Worm (Caenorhabditis elegans) whole organism, midembryonic: ENCODE results near the gene ras-1.

Source experiments
- T22C8.4 ChIP-seq: fragments of 200-800 bp; sonication (Bioruptor generic); IDR thresholded peaks from 2 replicates; pipeline ENCODE4 v1.3.6; 2022; ENCODE audit warnings: missing genetic modification characterization, missing compliant biosample characterization
- cog-1 ChIP-seq: sonication (generic microtip); optimal IDR thresholded peaks from 2 replicates; lab custom pipeline; 2016; ENCODE audit warnings: missing genetic modification characterization, missing compliant biosample characterization
- klf-2 ChIP-seq: fragments of 200-800 bp; sonication (Bioruptor generic); conservative IDR thresholded peaks from 2 replicates; pipeline ENCODE4 v1.3.6; 2022; ENCODE audit warnings: missing genetic modification reagents, missing genetic modification characterization, missing compliant biosample characterization
- med-1 ChIP-seq: sonication (generic microtip); optimal IDR thresholded peaks from 2 replicates; lab custom pipeline; 2017; ENCODE audit warnings: missing genetic modification characterization, mild to moderate bottlenecking, missing compliant biosample characterization, antibody characterized with exemption, missing genetic modification reagents; ENCODE audit not compliant: insufficient read depth
- ref-1 ChIP-seq: fragments of 200-800 bp; sonication (Bioruptor generic); conservative IDR thresholded peaks from 2 replicates; pipeline ENCODE4 v1.3.6; 2022; ENCODE audit warnings: missing genetic modification reagents, missing genetic modification characterization, missing compliant biosample characterization
- tab-1 ChIP-seq: fragments of 200-800 bp; sonication (Bioruptor generic); IDR thresholded peaks from 2 replicates; pipeline ENCODE4 v1.3.6; 2022; ENCODE audit warnings: missing genetic modification characterization, missing compliant biosample characterization
- ztf-29 ChIP-seq: fragments of 200-800 bp; sonication (Bioruptor generic); IDR thresholded peaks from 2 replicates; pipeline ENCODE4 v1.3.6; 2022; ENCODE audit warnings: missing genetic modification reagents, missing genetic modification characterization, missing compliant biosample characterization

- peak; percentile 70 for TF ChIP-seq tab-1 (GFP tag; lab: Robert Waterston, UW)
- no peak for TF ChIP-seq klf-2 (GFP tag; lab: Robert Waterston, UW)
- no peak for TF ChIP-seq T22C8.4 (GFP tag; lab: Robert Waterston, UW)
- no peak for TF ChIP-seq ztf-29 (GFP tag; lab: Robert Waterston, UW)
- no peak for TF ChIP-seq med-1
- TF ChIP-seq ref-1 (GFP tag; lab: Robert Waterston, UW): no peak
- no peak for TF ChIP-seq cog-1 (tag; lab: Kevin White, UChicago)
Measured at ce11 chrII:12344787-12345186, 7.3 kb downstream of the ras-1 start, which contains the start of gene C44C11.6.
